Worm (Caenorhabditis elegans) whole organism, mixed stage, embryonic: Measurements from ENCODE around the gene F55B11.4.

ENCODE experiments used
- M03D4.4 ChIP-seq: sonication (generic microtip); optimal IDR thresholded peaks from 2 replicates; lab custom pipeline; 2017; ENCODE audit warnings: mild to moderate bottlenecking, missing genetic modification characterization, missing compliant biosample characterization
- bed-3 ChIP-seq: fragments of 200-800 bp; sonication (Bioruptor generic); optimal IDR thresholded peaks from 3 replicates; lab custom pipeline; 2018; ENCODE audit warnings: mild to moderate bottlenecking, missing genetic modification characterization, moderate library complexity, missing compliant biosample characterization
- blmp-1 ChIP-seq: fragments of 150-350 bp; optimal IDR thresholded peaks from 2 replicates; lab custom pipeline; 2014; ENCODE audit warnings: missing biosample characterization, missing genetic modification characterization
- ceh-39 ChIP-seq: fragments of 150-350 bp; optimal IDR thresholded peaks from 2 replicates; lab custom pipeline; 2014; ENCODE audit warnings: missing biosample characterization, missing genetic modification characterization
- ceh-43 ChIP-seq: fragments of 200-800 bp; sonication (Bioruptor generic); optimal IDR thresholded peaks from 2 replicates; lab custom pipeline; 2018; ENCODE audit warnings: mild to moderate bottlenecking, missing genetic modification characterization, moderate library complexity, missing compliant biosample characterization
- ceh-83 ChIP-seq: fragments of 200-800 bp; sonication (Bioruptor generic); optimal IDR thresholded peaks from 2 replicates; lab custom pipeline; 2018; ENCODE audit warnings: mild to moderate bottlenecking, missing genetic modification characterization, missing compliant biosample characterization
- ces-1 ChIP-seq: fragments of 150-350 bp; optimal IDR thresholded peaks from 2 replicates; lab custom pipeline; 2014; ENCODE audit warnings: missing biosample characterization, missing genetic modification reagents, missing genetic modification characterization
- cnd-1 ChIP-seq: fragments of 200-800 bp; sonication (Bioruptor generic); optimal IDR thresholded peaks from 2 replicates; lab custom pipeline; 2018; ENCODE audit warnings: mild to moderate bottlenecking, missing genetic modification characterization, missing compliant biosample characterization
- drap-1 ChIP-seq: fragments of 200-800 bp; sonication (Bioruptor generic); optimal IDR thresholded peaks from 3 replicates; lab custom pipeline; 2018; ENCODE audit warnings: mild to moderate bottlenecking, missing genetic modification characterization, missing compliant biosample characterization
- elt-1 ChIP-seq: sonication (generic microtip); optimal IDR thresholded peaks from 2 replicates; lab custom pipeline; 2017; ENCODE audit warnings: missing genetic modification characterization, mild to moderate bottlenecking, missing compliant biosample characterization, antibody characterized with exemption, moderate library complexity, borderline replicate concordance; ENCODE audit not compliant: insufficient read depth
- elt-3 ChIP-seq: fragments of 150-350 bp; optimal IDR thresholded peaks from 2 replicates; lab custom pipeline; 2014; ENCODE audit warnings: missing biosample characterization, missing genetic modification characterization
- flh-1 ChIP-seq: fragments of 200-800 bp; sonication (Bioruptor generic); optimal IDR thresholded peaks from 2 replicates; lab custom pipeline; 2018; ENCODE audit warnings: mild to moderate bottlenecking, missing genetic modification characterization, moderate library complexity, missing compliant biosample characterization
- ham-2 ChIP-seq: fragments of 200-800 bp; sonication (Bioruptor generic); optimal IDR thresholded peaks from 2 replicates; lab custom pipeline; 2018; ENCODE audit warnings: mild to moderate bottlenecking, missing genetic modification characterization, missing compliant biosample characterization
- hlh-1 ChIP-seq: fragments of 150-350 bp; optimal IDR thresholded peaks from 2 replicates; lab custom pipeline; 2014; ENCODE audit warnings: missing biosample characterization, missing genetic modification reagents, missing genetic modification characterization
- lin-13 ChIP-seq: fragments of 150-350 bp; optimal IDR thresholded peaks from 2 replicates; lab custom pipeline; 2014; ENCODE audit warnings: missing biosample characterization, missing genetic modification characterization
- lsy-2 ChIP-seq: fragments of 150-350 bp; optimal IDR thresholded peaks from 2 replicates; lab custom pipeline; 2014; ENCODE audit warnings: missing biosample characterization, missing genetic modification characterization
- mep-1 ChIP-seq: fragments of 150-350 bp; optimal IDR thresholded peaks from 2 replicates; lab custom pipeline; 2017; ENCODE audit warnings: missing biosample characterization, missing genetic modification reagents, missing genetic modification characterization, inconsistent platforms
- mls-2 ChIP-seq: sonication (generic microtip); optimal IDR thresholded peaks from 2 replicates; lab custom pipeline; 2016; ENCODE audit warnings: mild to moderate bottlenecking, missing genetic modification characterization, moderate library complexity, missing compliant biosample characterization
- nhr-12 ChIP-seq: fragments of 150-350 bp; optimal IDR thresholded peaks from 2 replicates; lab custom pipeline; 2014; ENCODE audit warnings: missing biosample characterization, missing genetic modification characterization
- nhr-237 ChIP-seq: fragments of 150-350 bp; optimal IDR thresholded peaks from 2 replicates; lab custom pipeline; 2014; ENCODE audit warnings: missing biosample characterization, missing genetic modification characterization
- nhr-28 ChIP-seq: fragments of 150-350 bp; optimal IDR thresholded peaks from 2 replicates; lab custom pipeline; 2014; ENCODE audit warnings: missing biosample characterization, missing genetic modification characterization
- pha-4 ChIP-seq: fragments of 150-350 bp; optimal IDR thresholded peaks from 2 replicates; lab custom pipeline; 2018; ENCODE audit warnings: missing biosample characterization, missing genetic modification reagents, missing genetic modification characterization
- snpc-4 ChIP-seq: fragments of 150-350 bp; optimal IDR thresholded peaks from 2 replicates; lab custom pipeline; 2014; ENCODE audit warnings: missing biosample characterization, missing genetic modification characterization
- sptf-1 ChIP-seq: sonication (generic microtip); optimal IDR thresholded peaks from 2 replicates; lab custom pipeline; 2017; ENCODE audit warnings: mild to moderate bottlenecking, missing genetic modification characterization, moderate library complexity, missing compliant biosample characterization
- tbx-8 ChIP-seq: fragments of 200-800 bp; sonication (Bioruptor generic); optimal IDR thresholded peaks from 2 replicates; lab custom pipeline; 2018; ENCODE audit warnings: mild to moderate bottlenecking, missing genetic modification characterization, moderate library complexity, missing compliant biosample characterization
- unc-120 ChIP-seq: sonication (generic microtip); optimal IDR thresholded peaks from 2 replicates; lab custom pipeline; 2017; ENCODE audit warnings: missing genetic modification characterization, missing compliant biosample characterization; ENCODE audit not compliant: poor library complexity, severe bottlenecking
- unc-39 ChIP-seq: fragments of 150-350 bp; optimal IDR thresholded peaks from 2 replicates; lab custom pipeline; 2014; ENCODE audit warnings: missing biosample characterization, missing genetic modification characterization
- zip-8 ChIP-seq: fragments of 150-350 bp; optimal IDR thresholded peaks from 2 replicates; lab custom pipeline; 2014; ENCODE audit warnings: missing biosample characterization, missing genetic modification characterization
- ztf-11 ChIP-seq: fragments of 150-350 bp; optimal IDR thresholded peaks from 2 replicates; lab custom pipeline; 2014; ENCODE audit warnings: missing biosample characterization, missing genetic modification characterization

The F55B11.4 gene

ce11 chrIV:14389070-14389469 lies 41.6 kb downstream of the F55B11.4 start:
- TF ChIP-seq elt-1 (tag; lab: Kevin White, UChicago) (no peak), mls-2 (tag; lab: Kevin White, UChicago) (no peak), drap-1 (no peak), elt-3 (tag; lab: Kevin White, UChicago) (no peak), nhr-12 (tag; lab: Kevin White, UChicago) (no peak), snpc-4 (tag; lab: Kevin White, UChicago) (no peak), bed-3 (no peak), ces-1 (GFP tag; lab: Kevin White, UChicago) (no peak), lin-13 (no peak), unc-120 (no peak), flh-1 (GFP tag; lab: Kevin White, UChicago) (no peak), zip-8 (tag; lab: Kevin White, UChicago) (no peak)

- TF ChIP-seq hlh-1 (tag; lab: Kevin White, UChicago) = no peak
- TF ChIP-seq bed-3 = no peak
- no peak for TF ChIP-seq nhr-12 (tag; lab: Kevin White, UChicago)
- TF ChIP-seq tbx-8 = no peak
- no peak for TF ChIP-seq nhr-28 (tag; lab: Kevin White, UChicago)
- no peak for TF ChIP-seq elt-1 (tag; lab: Kevin White, UChicago)
- TF ChIP-seq ceh-43 (GFP tag; lab: Kevin White, UChicago) = no peak
- no peak for TF ChIP-seq ceh-39
- TF ChIP-seq, all 35 proteins: peak for 0
Measured at ce11 chrIV:14387766-14388553, 42.8 kb downstream of the F55B11.4 start.

ce11 chrIV:14385140-14385539 lies 45.6 kb downstream of the F55B11.4 start:
- TF ChIP-seq mls-2 (tag; lab: Kevin White, UChicago) (no peak), blmp-1 (tag; lab: Kevin White, UChicago) (peak; percentile 28)
- TF ChIP-seq, all 35 proteins: peak for 1

ce11 chrIV:14384194-14384593 lies 46.5 kb downstream of the F55B11.4 start:
- TF ChIP-seq sptf-1 (tag; lab: Kevin White, UChicago) (no peak), ham-2 (no peak), unc-120 (no peak), mep-1 (tag; lab: Kevin White, UChicago) (no peak), ztf-11 (tag; lab: Kevin White, UChicago) (no peak), unc-39 (tag; lab: Kevin White, UChicago) (no peak), M03D4.4 (tag; lab: Kevin White, UChicago) (no peak), bed-3 (no peak), nhr-28 (tag; lab: Kevin White, UChicago) (no peak), nhr-237 (no peak), tbx-8 (no peak), pha-4 (no peak), ceh-83 (GFP tag; lab: Kevin White, UChicago) (no peak), lsy-2 (tag; lab: Kevin White, UChicago) (no peak), elt-1 (tag; lab: Kevin White, UChicago) (no peak), drap-1 (no peak), blmp-1 (tag; lab: Kevin White, UChicago) (no peak), snpc-4 (tag; lab: Kevin White, UChicago) (no peak), ces-1 (GFP tag; lab: Kevin White, UChicago) (no peak)

ce11 chrIV:14383474-14383873 lies 47.2 kb downstream of the F55B11.4 start, which contains the start of gene paqr-3:
paqr-3 (minus strand) TSS chrIV:14383683.
- no peak for TF ChIP-seq cnd-1 (tag; lab: Kevin White, UChicago)
- TF ChIP-seq sptf-1 (tag; lab: Kevin White, UChicago) = no peak
